Fruit fly (Drosophila melanogaster): ENCODE results near the gene CG6678.

CG6678 gene

dm6 chr3R:21870158-21870971, 16.5 kb upstream of the CG6678 start, which contains the start of gene CG31431 (continued):
- peak; percentile 96 for TF ChIP-seq Oli (tag; optimal IDR thresholded peaks at IDR 0.05)
- TF ChIP-seq CG17612 (GFP tag; IDR thresholded peaks at IDR 0.05): peak; percentile 93
- peak; percentile 98 for TF ChIP-seq ind (GFP tag; optimal IDR thresholded peaks at IDR 0.05)
- peak; percentile 92 for TF ChIP-seq CG10274 (GFP tag; optimal IDR thresholded peaks at IDR 0.05)
- peak; percentile 96 for TF ChIP-seq CG12155 (GFP tag; optimal IDR thresholded peaks at IDR 0.05)
- peak; percentile 92 for TF ChIP-seq CG2875 (GFP tag; optimal IDR thresholded peaks at IDR 0.05)
- peak; percentile 97 for TF ChIP-seq NC2β (GFP tag; optimal IDR thresholded peaks at IDR 0.05)
- peak; percentile 92 for TF ChIP-seq salm (tag; optimal IDR thresholded peaks at IDR 0.05)
- TF ChIP-seq phol (tag; optimal IDR thresholded peaks at IDR 0.05): peak; percentile 94
- TF ChIP-seq CG4707 (GFP tag; optimal IDR thresholded peaks at IDR 0.05): peak; percentile 84
- peak; percentile 86 for TF ChIP-seq dimm (GFP tag; IDR thresholded peaks at IDR 0.05)
- TF ChIP-seq ase (GFP tag; IDR thresholded peaks at IDR 0.05): peak; percentile 96
- TF ChIP-seq Ada2b (GFP tag; IDR thresholded peaks at IDR 0.05): peak; percentile 98
- TF ChIP-seq CG1603 (tag; optimal IDR thresholded peaks at IDR 0.05): peak; percentile 98
- peak; percentile 88 for TF ChIP-seq CG11723 (GFP tag; optimal IDR thresholded peaks at IDR 0.05)
- peak; percentile 84 for TF ChIP-seq CG8281 (tag; optimal IDR thresholded peaks at IDR 0.05)
- TF ChIP-seq nerfin-1 (tag; optimal IDR thresholded peaks at IDR 0.05): peak; percentile 90
- peak; percentile 98 for TF ChIP-seq dysf (GFP tag; IDR thresholded peaks at IDR 0.05)
- peak; percentile 96 for TF ChIP-seq CG14050 (GFP tag; IDR thresholded peaks at IDR 0.05)
- TF ChIP-seq gce (GFP tag; IDR thresholded peaks at IDR 0.05): peak; percentile 95
- peak; percentile 97 for TF ChIP-seq zfh2 (GFP tag; optimal IDR thresholded peaks at IDR 0.05)
- peak; percentile 95 for TF ChIP-seq CG12942 (GFP tag; optimal IDR thresholded peaks at IDR 0.05)
- TF ChIP-seq shn (GFP tag; optimal IDR thresholded peaks at IDR 0.05): peak; percentile 94
- no peak for TF ChIP-seq knrl (GFP tag; IDR thresholded peaks at IDR 0.05; ENCODE audit: partially characterized antibody)
- peak; percentile 98 for TF ChIP-seq Atf6 (GFP tag; IDR thresholded peaks at IDR 0.05)
- peak; percentile 97 for TF ChIP-seq schlank (tag; optimal IDR thresholded peaks at IDR 0.05)
- TF ChIP-seq Dp (GFP tag; optimal IDR thresholded peaks at IDR 0.05): peak; percentile 13
- TF ChIP-seq CG5245 (GFP tag; optimal IDR thresholded peaks at IDR 0.05): peak; percentile 96
- TF ChIP-seq CG3847 (GFP tag; IDR thresholded peaks at IDR 0.05): peak; percentile 98
- peak; percentile 97 for TF ChIP-seq pho (GFP tag; optimal IDR thresholded peaks at IDR 0.05)
- TF ChIP-seq gsb (GFP tag; IDR thresholded peaks at IDR 0.05): peak; percentile 97
- peak; percentile 93 for TF ChIP-seq Usf (GFP tag; optimal IDR thresholded peaks at IDR 0.05)
- TF ChIP-seq C15 (GFP tag; IDR thresholded peaks at IDR 0.05): peak; percentile 95
- TF ChIP-seq dan (GFP tag; IDR thresholded peaks at IDR 0.05): peak; percentile 88
- TF ChIP-seq Nf-YC (tag; optimal IDR thresholded peaks at IDR 0.05): peak; percentile 82
- peak in 1 of 3 experiments; percentile 90 for TF ChIP-seq Stat92E (GFP tag; optimal IDR thresholded peaks at IDR 0.05)
- peak; percentile 97 for TF ChIP-seq CG12219 (GFP tag; optimal IDR thresholded peaks at IDR 0.05)
- peak; percentile 95 for TF ChIP-seq pb (GFP tag; optimal IDR thresholded peaks at IDR 0.05)
- peak; percentile 96 for TF ChIP-seq Dad (GFP tag; optimal IDR thresholded peaks at IDR 0.05)
- no peak for TF ChIP-seq Dfd (GFP tag; optimal IDR thresholded peaks at IDR 0.05)
- TF ChIP-seq CG12299 (tag; optimal IDR thresholded peaks at IDR 0.05): peak; percentile 96
- no peak for TF ChIP-seq cad (GFP tag; optimal IDR thresholded peaks at IDR 0.05)
- no peak for TF ChIP-seq br (optimal IDR thresholded peaks at IDR 0.05)
- TF ChIP-seq Tbp (GFP tag; optimal IDR thresholded peaks at IDR 0.05): no peak
- TF ChIP-seq CG6791 (GFP tag; IDR thresholded peaks at IDR 0.05; ENCODE audit: partially characterized antibody): no peak
- TF ChIP-seq CG7271 (tag; optimal IDR thresholded peaks at IDR 0.05): peak; percentile 88
- TF ChIP-seq CG1024 (GFP tag; IDR thresholded peaks at IDR 0.05): peak; percentile 88
